Worm (Caenorhabditis elegans): ENCODE data around the gene Y116A8C.20.
"Not testable (repeated sequence)": the region's sequence is repeated elsewhere in the genome, so short reads cannot be mapped to it uniquely, and the experiment has no call there.

Gene Y116A8C.20

ce11 chrIV:17070791-17071190 is 30.1 kb downstream of the Y116A8C.20 start, which contains the start of gene Y116A8C.24:
TSS of gene Y116A8C.24 (minus strand) at chrIV:17070891.
- TF ChIP-seq dao-5, W03F9.2, him-1 (tag; optimal IDR thresholded peaks at IDR 0.05): not testable (repeated sequence)

- TF ChIP-seq dao-5 (tag; optimal IDR thresholded peaks at IDR 0.05) (no peak), him-1 (tag; optimal IDR thresholded peaks at IDR 0.05) (no peak), W03F9.2 (tag; optimal IDR thresholded peaks at IDR 0.05) (no peak)
These were observed 37.9 kb downstream of the Y116A8C.20 start, which contains the start of gene Y116A8C.25 for ce11 chrIV:17078649-17079048. TSS of gene Y116A8C.25 (minus strand) at chrIV:17078749.

ce11 chrIV:17084317-17084716 is 43.6 kb downstream of the Y116A8C.20 start:
- TF ChIP-seq W03F9.2 (tag; optimal IDR thresholded peaks at IDR 0.05) (no peak), him-1 (tag; optimal IDR thresholded peaks at IDR 0.05) (no peak), dao-5 (tag; optimal IDR thresholded peaks at IDR 0.05) (no peak)

- TF ChIP-seq him-1 (tag; optimal IDR thresholded peaks at IDR 0.05) = no peak
- no peak for TF ChIP-seq W03F9.2 (tag; optimal IDR thresholded peaks at IDR 0.05)
- TF ChIP-seq dao-5 (tag; optimal IDR thresholded peaks at IDR 0.05) = no peak
These were observed 44.1 kb downstream of the Y116A8C.20 start for ce11 chrIV:17084839-17085238.

- TF ChIP-seq dao-5 (tag; optimal IDR thresholded peaks at IDR 0.05) (peak; percentile 31), him-1 (tag; optimal IDR thresholded peaks at IDR 0.05) (peak; percentile 39), W03F9.2 (tag; optimal IDR thresholded peaks at IDR 0.05) (peak; percentile 89)
These were observed 46.8 kb downstream of the Y116A8C.20 start, which contains the start of the genes snx-13 and snr-1 for ce11 chrIV:17087384-17088099. TSS of gene snx-13 (minus strand) at chrIV:17087438. TSS of gene snr-1 (plus strand) at chrIV:17088049.

- TF ChIP-seq W03F9.2 (tag; optimal IDR thresholded peaks at IDR 0.05) = no peak
- no peak for TF ChIP-seq dao-5 (tag; optimal IDR thresholded peaks at IDR 0.05)
- no peak for TF ChIP-seq him-1 (tag; optimal IDR thresholded peaks at IDR 0.05)
These were observed 48.1 kb downstream of the Y116A8C.20 start, which contains the start of gene Y116A8C.43 for ce11 chrIV:17088849-17089248. TSS of gene Y116A8C.43 (plus strand) at chrIV:17088851.

All from whole organism, L4/young adult.